Fruit fly (Drosophila melanogaster) whole organism, embryonic: ENCODE measurements around the gene msd1.

ENCODE experiments used
- Antp ChIP-seq: fragments of 200-800 bp; sonication (Bioruptor generic); optimal IDR thresholded peaks from 3 replicates; lab custom pipeline; 2016; ENCODE audit warnings: missing biosample characterization, missing genetic modification characterization
- Blimp-1 ChIP-seq: fragments of 200-800 bp; sonication (Bioruptor generic); optimal IDR thresholded peaks from 3 replicates; lab custom pipeline; 2018; ENCODE audit warnings: missing biosample characterization, missing genetic modification characterization, mild to moderate bottlenecking, moderate library complexity, missing genetic modification reagents
- CG10366 ChIP-seq: fragments of 200-800 bp; sonication (Bioruptor generic); IDR thresholded peaks from 2 replicates; pipeline ENCODE4 v1.3.6; 2022; ENCODE audit warnings: missing biosample characterization, missing genetic modification characterization
- CG11696 ChIP-seq: fragments of 200-800 bp; sonication (Bioruptor generic); IDR thresholded peaks from 2 replicates; pipeline ENCODE4 v1.3.6; 2022; ENCODE audit warnings: missing biosample characterization, missing genetic modification characterization
- CG12769 ChIP-seq: fragments of 200-800 bp; sonication (Bioruptor generic); optimal IDR thresholded peaks from 2 replicates; lab custom pipeline; 2019; ENCODE audit warnings: missing biosample characterization, mild to moderate bottlenecking, missing genetic modification characterization, moderate library complexity
- CG12942 ChIP-seq: fragments of 200-800 bp; sonication (Bioruptor generic); optimal IDR thresholded peaks from 3 replicates; lab custom pipeline; 2016; ENCODE audit warnings: missing biosample characterization, missing genetic modification characterization
- CG2120 ChIP-seq: fragments of 200-800 bp; sonication (Bioruptor generic); optimal IDR thresholded peaks from 3 replicates; lab custom pipeline; 2016; ENCODE audit warnings: missing biosample characterization, missing genetic modification characterization
- CG4617 ChIP-seq: fragments of 200-800 bp; sonication (Bioruptor generic); optimal IDR thresholded peaks from 3 replicates; lab custom pipeline; 2016; ENCODE audit warnings: missing biosample characterization, missing genetic modification characterization, borderline replicate concordance
- CG4707 ChIP-seq: fragments of 200-800 bp; sonication (Bioruptor generic); optimal IDR thresholded peaks from 2 replicates; lab custom pipeline; 2018; ENCODE audit warnings: missing biosample characterization, mild to moderate bottlenecking, missing genetic modification characterization, moderate library complexity
- CG5245 ChIP-seq: fragments of 200-800 bp; sonication (Bioruptor generic); optimal IDR thresholded peaks from 3 replicates; lab custom pipeline; 2016; ENCODE audit warnings: missing biosample characterization, missing genetic modification characterization
- CG6854 ChIP-seq: fragments of 200-800 bp; sonication (Bioruptor generic); optimal IDR thresholded peaks from 3 replicates; lab custom pipeline; 2017; ENCODE audit warnings: missing biosample characterization, mild to moderate bottlenecking, missing genetic modification characterization
- CG7963 ChIP-seq: fragments of 200-800 bp; sonication (Bioruptor generic); IDR thresholded peaks from 3 replicates; pipeline ENCODE4 v1.3.6; 2022; ENCODE audit warnings: missing biosample characterization, missing genetic modification characterization; ENCODE audit not compliant: partially characterized antibody
- CG8388 ChIP-seq: fragments of 200-800 bp; sonication (Bioruptor generic); optimal IDR thresholded peaks from 2 replicates; lab custom pipeline; 2019; ENCODE audit warnings: missing biosample characterization, mild to moderate bottlenecking, missing genetic modification characterization, moderate library complexity
- CG8765 ChIP-seq: fragments of 200-800 bp; sonication (Bioruptor generic); IDR thresholded peaks from 2 replicates; pipeline ENCODE4 v1.3.6; 2022; ENCODE audit warnings: missing biosample characterization, missing genetic modification characterization
- CG9437 ChIP-seq: fragments of 200-800 bp; sonication (Bioruptor generic); optimal IDR thresholded peaks from 2 replicates; lab custom pipeline; 2018; ENCODE audit warnings: missing biosample characterization, mild to moderate bottlenecking, missing genetic modification characterization
- CTCF ChIP-seq: fragments of 200-800 bp; sonication (Bioruptor generic); optimal IDR thresholded peaks from 2 replicates; lab custom pipeline; 2017; ENCODE audit warnings: missing biosample characterization, mild to moderate bottlenecking, missing genetic modification characterization, moderate library complexity
- D19B ChIP-seq: fragments of 200-800 bp; sonication (Bioruptor generic); optimal IDR thresholded peaks from 2 replicates; lab custom pipeline; 2017; ENCODE audit warnings: missing biosample characterization, mild to moderate bottlenecking, missing genetic modification characterization
- Deaf1 ChIP-seq: fragments of 200-800 bp; optimal IDR thresholded peaks from 3 replicates; lab custom pipeline; 2019; ENCODE audit warnings: missing biosample characterization, mild to moderate bottlenecking, missing genetic modification characterization, moderate library complexity
- Dref ChIP-seq: fragments of 200-800 bp; sonication (Bioruptor generic); IDR thresholded peaks from 2 replicates; pipeline ENCODE4 v1.3.6; 2022; ENCODE audit warnings: missing biosample characterization, missing genetic modification characterization
- Drgx ChIP-seq: fragments of 200-800 bp; sonication (Bioruptor generic); IDR thresholded peaks from 2 replicates; pipeline ENCODE4 v1.3.6; 2022; ENCODE audit warnings: missing biosample characterization, missing genetic modification characterization
- E2f1 ChIP-seq: fragments of 200-800 bp; sonication (Bioruptor generic); IDR thresholded peaks from 2 replicates; pipeline ENCODE4 v1.3.6; 2022; ENCODE audit warnings: missing biosample characterization, missing genetic modification characterization
- ERR ChIP-seq: fragments of 200-800 bp; sonication (Bioruptor generic); optimal IDR thresholded peaks from 2 replicates; lab custom pipeline; 2016; ENCODE audit warnings: missing biosample characterization, missing genetic modification characterization
- Ets97D ChIP-seq: fragments of 200-800 bp; sonication (Bioruptor generic); optimal IDR thresholded peaks from 3 replicates; lab custom pipeline; 2016; ENCODE audit warnings: missing biosample characterization, missing genetic modification characterization
- Fer2 ChIP-seq: fragments of 200-800 bp; sonication (Bioruptor generic); optimal IDR thresholded peaks from 2 replicates; lab custom pipeline; 2018; ENCODE audit warnings: missing biosample characterization, mild to moderate bottlenecking, missing genetic modification characterization, moderate library complexity
- Fer3 ChIP-seq: fragments of 200-800 bp; sonication (Bioruptor generic); optimal IDR thresholded peaks from 2 replicates; lab custom pipeline; 2018; ENCODE audit warnings: missing biosample characterization, mild to moderate bottlenecking, missing genetic modification characterization, moderate library complexity
- Jarid2 ChIP-seq: fragments of 200-800 bp; sonication (Bioruptor generic); optimal IDR thresholded peaks from 3 replicates; lab custom pipeline; 2017; ENCODE audit warnings: mild to moderate bottlenecking, missing biosample characterization, missing genetic modification reagents, missing genetic modification characterization
- Mrtf ChIP-seq: fragments of 200-800 bp; sonication (Bioruptor generic); IDR thresholded peaks from 3 replicates; pipeline ENCODE4 v1.3.6; 2022; ENCODE audit warnings: missing biosample characterization, missing genetic modification characterization
- Neu2 ChIP-seq: fragments of 200-800 bp; sonication (Bioruptor generic); optimal IDR thresholded peaks from 3 replicates; lab custom pipeline; 2016; ENCODE audit warnings: missing biosample characterization, missing genetic modification characterization, borderline replicate concordance
- Stat92E ChIP-seq, 3 experiments: fragments of >200 bp in 2 of 3; fragments of 200-800 bp in 1 of 3; sonication (Bioruptor generic) in 1 of 3; optimal IDR thresholded peaks; 2 replicates each; lab custom pipeline; 2017 to 2019; ENCODE audit warnings: missing biosample characterization in 3 of 3, missing genetic modification characterization in 3 of 3, mild to moderate bottlenecking in 1 of 3, moderate library complexity in 1 of 3
- Taf1 ChIP-seq: fragments of 200-800 bp; sonication (Bioruptor generic); IDR thresholded peaks from 2 replicates; pipeline ENCODE4 v1.3.6; 2022; ENCODE audit warnings: missing biosample characterization, missing genetic modification characterization
- Trl ChIP-seq, 3 experiments: fragments of >200 bp in 2 of 3; fragments of 200-800 bp in 1 of 3; sonication (Bioruptor generic) in 1 of 3; optimal IDR thresholded peaks; 2 replicates in 1 of 3; 3 replicates in 2 of 3; lab custom pipeline; 2016 to 2017; ENCODE audit warnings: missing biosample characterization in 1 of 3, missing genetic modification characterization in 1 of 3
- bsh ChIP-seq, 2 experiments: fragments of 200-800 bp; sonication (Bioruptor generic); optimal IDR thresholded peaks; 2 replicates each; lab custom pipeline; 2017 to 2018; ENCODE audit warnings: mild to moderate bottlenecking in 2 of 2, missing biosample characterization in 2 of 2, missing genetic modification characterization in 2 of 2, moderate library complexity in 1 of 2
- btn ChIP-seq: fragments of 200-800 bp; sonication (Bioruptor generic); optimal IDR thresholded peaks from 2 replicates; lab custom pipeline; 2016; ENCODE audit warnings: missing biosample characterization, missing genetic modification characterization
- chinmo ChIP-seq: fragments of 200-800 bp; sonication (Bioruptor generic); IDR thresholded peaks from 4 replicates; pipeline ENCODE4 v1.3.6; 2022; ENCODE audit warnings: missing biosample characterization, missing genetic modification characterization; ENCODE audit not compliant: partially characterized antibody
- dm ChIP-seq: fragments of 200-800 bp; sonication (Bioruptor generic); optimal IDR thresholded peaks from 3 replicates; lab custom pipeline; 2016; ENCODE audit warnings: missing biosample characterization, missing genetic modification characterization
- her ChIP-seq: fragments of 200-800 bp; sonication (Bioruptor generic); optimal IDR thresholded peaks from 2 replicates; lab custom pipeline; 2016; ENCODE audit warnings: missing biosample characterization, missing genetic modification characterization
- jigr1 ChIP-seq: fragments of 200-800 bp; sonication (Bioruptor generic); IDR thresholded peaks from 3 replicates; pipeline ENCODE4 v1.3.6; 2022; ENCODE audit warnings: missing biosample characterization, missing genetic modification characterization
- ken ChIP-seq: fragments of 200-800 bp; sonication (Bioruptor generic); IDR thresholded peaks from 3 replicates; pipeline ENCODE4 v1.3.6; 2022; ENCODE audit warnings: missing biosample characterization, missing genetic modification characterization
- kni ChIP-seq: fragments of 200-800 bp; sonication (Bioruptor generic); optimal IDR thresholded peaks from 3 replicates; lab custom pipeline; 2017; ENCODE audit warnings: mild to moderate bottlenecking, missing biosample characterization, missing genetic modification reagents, missing genetic modification characterization
- lilli ChIP-seq: fragments of 200-800 bp; sonication (Bioruptor generic); optimal IDR thresholded peaks from 3 replicates; lab custom pipeline; 2016; ENCODE audit warnings: missing biosample characterization, missing genetic modification characterization
- lola ChIP-seq, 3 experiments: fragments of >200 bp in 2 of 3; fragments of 200-800 bp in 1 of 3; sonication (Bioruptor generic) in 1 of 3; optimal IDR thresholded peaks; 2 replicates each; lab custom pipeline; 2017 to 2019; ENCODE audit warnings: missing biosample characterization in 3 of 3, missing genetic modification characterization in 3 of 3, mild to moderate bottlenecking in 1 of 3, moderate library complexity in 1 of 3
- p53 ChIP-seq: fragments of 200-800 bp; sonication (Bioruptor generic); optimal IDR thresholded peaks from 2 replicates; lab custom pipeline; 2016; ENCODE audit warnings: missing biosample characterization, missing genetic modification characterization
- rib ChIP-seq: fragments of 200-800 bp; sonication (Bioruptor generic); IDR thresholded peaks from 2 replicates; pipeline ENCODE4 v1.3.6; 2022; ENCODE audit warnings: missing biosample characterization, missing genetic modification characterization
- slp2 ChIP-seq: fragments of 200-800 bp; sonication (Bioruptor generic); optimal IDR thresholded peaks from 2 replicates; lab custom pipeline; 2016; ENCODE audit warnings: missing biosample characterization, missing genetic modification characterization
- sqz ChIP-seq: fragments of 200-800 bp; sonication (Bioruptor generic); optimal IDR thresholded peaks from 3 replicates; lab custom pipeline; 2018; ENCODE audit warnings: missing biosample characterization, mild to moderate bottlenecking, missing genetic modification characterization
- stwl ChIP-seq: fragments of 200-800 bp; sonication (Bioruptor generic); optimal IDR thresholded peaks from 3 replicates; lab custom pipeline; 2018; ENCODE audit warnings: missing biosample characterization, mild to moderate bottlenecking, missing genetic modification characterization, moderate library complexity
- sug ChIP-seq: fragments of 200-800 bp; optimal IDR thresholded peaks from 2 replicates; lab custom pipeline; 2019; ENCODE audit warnings: missing biosample characterization, mild to moderate bottlenecking, missing genetic modification characterization, moderate library complexity
- vvl ChIP-seq: fragments of 200-800 bp; sonication (Bioruptor generic); IDR thresholded peaks from 2 replicates; pipeline ENCODE4 v1.3.6; 2022; ENCODE audit warnings: missing biosample characterization, missing genetic modification characterization
- zen2 ChIP-seq: fragments of 200-800 bp; sonication (Bioruptor generic); IDR thresholded peaks from 3 replicates; pipeline ENCODE4 v1.3.6; 2022; ENCODE audit warnings: missing biosample characterization, missing genetic modification characterization; ENCODE audit not compliant: partially characterized antibody
- zfh1 ChIP-seq: fragments of 200-800 bp; sonication (Bioruptor generic); IDR thresholded peaks from 3 replicates; pipeline ENCODE4 v1.3.6; 2022; ENCODE audit warnings: missing biosample characterization, missing genetic modification characterization

msd1 gene

dm6 chr3L:1366879-1367650 lies 35.5 kb downstream of the msd1 start (continued):
- no peak for TF ChIP-seq CG9437
- no peak for TF ChIP-seq Ets97D (GFP tag; lab: Kevin White, UChicago)
- TF ChIP-seq Mrtf (GFP tag; lab: Robert Waterston, UW): no peak
- no peak for TF ChIP-seq Dref (GFP tag; lab: Robert Waterston, UW)
- peak; percentile 26 for TF ChIP-seq Jarid2 (GFP tag; lab: Kevin White, UChicago)
- TF ChIP-seq CG8388 (GFP tag; lab: Kevin White, UChicago): peak; percentile 82
- no peak for TF ChIP-seq Neu2 (GFP tag; lab: Kevin White, UChicago)
- TF ChIP-seq dm (GFP tag; lab: Kevin White, UChicago): no peak
- peak; percentile 34 for TF ChIP-seq kni (GFP tag; lab: Kevin White, UChicago)
- no peak for TF ChIP-seq D19B (GFP tag; lab: Kevin White, UChicago)
- no peak for TF ChIP-seq sug
- TF ChIP-seq CG6854: no peak
- TF ChIP-seq CG4617 (GFP tag; lab: Kevin White, UChicago): no peak
- TF ChIP-seq zen2: peak; percentile 58; the same call in 2 of the 3 replicates
- TF ChIP-seq CG12942 (GFP tag; lab: Kevin White, UChicago): no peak
- no peak for TF ChIP-seq CG12769 (tag; lab: Kevin White, UChicago)
- peak; percentile 76; the same call in 1 of the 4 replicates for TF ChIP-seq chinmo
- TF ChIP-seq bsh (GFP tag; optimal IDR thresholded peaks at IDR 0.05; lab: Kevin White, UChicago): peak in 1 of 2 experiments; percentile 58
- TF ChIP-seq ERR (GFP tag; lab: Kevin White, UChicago): no peak
- peak; percentile 99 for TF ChIP-seq p53 (GFP tag; lab: Kevin White, UChicago)
- TF ChIP-seq Trl (optimal IDR thresholded peaks at IDR 0.05; lab: Kevin White, UChicago): peak; percentile 63 to 65
- no peak for TF ChIP-seq Trl (GFP tag; optimal IDR thresholded peaks at IDR 0.05; lab: Kevin White, UChicago)
- TF ChIP-seq vvl (GFP tag; lab: Robert Waterston, UW): peak; percentile 34; the same call in 1 of the 2 replicates
- no peak for TF ChIP-seq Taf1 (GFP tag; lab: Robert Waterston, UW)
- TF ChIP-seq lilli: no peak
- no peak for TF ChIP-seq stwl (tag; lab: Kevin White, UChicago)
- TF ChIP-seq Blimp-1 (GFP tag; lab: Kevin White, UChicago): no peak
- no peak for TF ChIP-seq Fer2
- TF ChIP-seq CG8765 (GFP tag; lab: Robert Waterston, UW): no peak
- TF ChIP-seq CTCF: no peak
- peak; percentile 13 for TF ChIP-seq sqz
- no peak for TF ChIP-seq Stat92E (GFP tag; optimal IDR thresholded peaks at IDR 0.05; lab: Kevin White, UChicago)
- peak; percentile 79 for TF ChIP-seq CG4707 (GFP tag; lab: Kevin White, UChicago)
- no peak for TF ChIP-seq Deaf1 (tag; lab: Kevin White, UChicago)
- no peak for TF ChIP-seq CG5245 (GFP tag; lab: Kevin White, UChicago)
- peak; percentile 45; the same call in 1 of the 2 replicates for TF ChIP-seq Drgx
- no peak for TF ChIP-seq ken (GFP tag; lab: Robert Waterston, UW)
- TF ChIP-seq Fer3 (tag; lab: Kevin White, UChicago): no peak

- TF ChIP-seq jigr1 (GFP tag; lab: Robert Waterston, UW) (no peak), her (GFP tag; lab: Kevin White, UChicago) (peak; percentile 47), Antp (GFP tag; lab: Kevin White, UChicago) (peak; percentile 80), zfh1 (peak; percentile 97), slp2 (GFP tag; lab: Kevin White, UChicago) (peak; percentile 73), btn (GFP tag; lab: Kevin White, UChicago) (peak; percentile 68), CG7963 (GFP tag; lab: Robert Waterston, UW) (no peak), E2f1 (GFP tag; lab: Robert Waterston, UW) (peak; percentile 87), CG10366 (GFP tag; lab: Robert Waterston, UW) (peak; percentile 87), CG2120 (GFP tag; lab: Kevin White, UChicago) (peak; percentile 82), lola (GFP tag; optimal IDR thresholded peaks at IDR 0.05; lab: Kevin White, UChicago) (peak in 1 of 3 experiments; percentile 79), CG11696 (GFP tag; lab: Robert Waterston, UW) (peak; percentile 71; the same call in 1 of the 2 replicates), rib (GFP tag; lab: Robert Waterston, UW) (peak; percentile 82)
Observed at dm6 chr3L:1368201-1368617, 36.7 kb downstream of the msd1 start.
